Fruit fly (Drosophila melanogaster): ENCODE data around the gene CG13081.

- TF ChIP-seq CG8478 (optimal IDR thresholded peaks at IDR 0.05) (no peak), CTCF (optimal IDR thresholded peaks at IDR 0.05) (no peak)
Measured at dm6 chr2L:19526316-19526715, 14.1 kb upstream of the CG13081 start, which contains the start of the genes Dpm1 and CG10137.

All from S2 (cell line).